Fruit fly (Drosophila melanogaster) whole organism, embryonic: ENCODE data around the gene osk.

Experiments used
- CG10366 ChIP-seq: fragments of 200-800 bp; sonication (Bioruptor generic); IDR thresholded peaks from 2 replicates; pipeline ENCODE4 v1.3.6; 2022; ENCODE audit warnings: missing biosample characterization, missing genetic modification characterization
- CG10431 ChIP-seq: fragments of 200-800 bp; sonication (Bioruptor generic); optimal IDR thresholded peaks from 3 replicates; lab custom pipeline; 2018; ENCODE audit warnings: missing biosample characterization, mild to moderate bottlenecking, missing genetic modification characterization
- CG11398 ChIP-seq: fragments of 200-800 bp; sonication (Bioruptor generic); optimal IDR thresholded peaks from 2 replicates; lab custom pipeline; 2016; ENCODE audit warnings: missing biosample characterization, missing genetic modification characterization
- CG11723 ChIP-seq: fragments of 200-800 bp; sonication (Bioruptor generic); optimal IDR thresholded peaks from 2 replicates; lab custom pipeline; 2017; ENCODE audit warnings: missing biosample characterization, mild to moderate bottlenecking, missing genetic modification characterization
- CG13624 ChIP-seq: fragments of 200-800 bp; sonication (Bioruptor generic); optimal IDR thresholded peaks from 2 replicates; lab custom pipeline; 2016; ENCODE audit warnings: missing biosample characterization, missing genetic modification characterization
- CG16813 ChIP-seq: fragments of 200-800 bp; sonication (Bioruptor generic); IDR thresholded peaks from 3 replicates; pipeline ENCODE4 v1.3.6; 2022; ENCODE audit warnings: missing biosample characterization, missing genetic modification characterization; ENCODE audit not compliant: partially characterized antibody
- CG17568 ChIP-seq: fragments of 200-800 bp; sonication (Bioruptor generic); optimal IDR thresholded peaks from 2 replicates; lab custom pipeline; 2018; ENCODE audit warnings: missing biosample characterization, mild to moderate bottlenecking, missing genetic modification characterization, moderate library complexity
- CG17912 ChIP-seq: fragments of 200-800 bp; sonication (Bioruptor generic); optimal IDR thresholded peaks from 2 replicates; lab custom pipeline; 2018; ENCODE audit warnings: missing biosample characterization, mild to moderate bottlenecking, missing genetic modification characterization
- CG18476 ChIP-seq: fragments of 200-800 bp; sonication (Bioruptor generic); optimal IDR thresholded peaks from 2 replicates; lab custom pipeline; 2016; ENCODE audit warnings: missing biosample characterization, mild to moderate bottlenecking, missing genetic modification characterization
- CG2712 ChIP-seq: fragments of 200-800 bp; optimal IDR thresholded peaks from 3 replicates; lab custom pipeline; 2019; ENCODE audit warnings: missing biosample characterization, mild to moderate bottlenecking, missing genetic modification characterization, moderate library complexity
- CG2889 ChIP-seq: fragments of 200-800 bp; sonication (Bioruptor generic); IDR thresholded peaks from 3 replicates; pipeline ENCODE4 v1.3.6; 2022; ENCODE audit warnings: missing biosample characterization, missing genetic modification characterization
- CG30431 ChIP-seq: fragments of 200-800 bp; sonication (Bioruptor generic); optimal IDR thresholded peaks from 2 replicates; lab custom pipeline; 2017; ENCODE audit warnings: missing biosample characterization, missing genetic modification characterization
- CG32532 ChIP-seq: fragments of 200-800 bp; sonication (Bioruptor generic); IDR thresholded peaks from 2 replicates; pipeline ENCODE4 v1.3.6; 2022; ENCODE audit warnings: missing biosample characterization, missing genetic modification characterization
- CG34376 ChIP-seq: fragments of 200-800 bp; sonication (Bioruptor generic); optimal IDR thresholded peaks from 2 replicates; lab custom pipeline; 2018; ENCODE audit warnings: missing biosample characterization, mild to moderate bottlenecking, missing genetic modification characterization
- CG4360 ChIP-seq: fragments of 200-800 bp; sonication (Bioruptor generic); IDR thresholded peaks from 2 replicates; pipeline ENCODE4 v1.3.6; 2022; ENCODE audit warnings: missing biosample characterization, missing genetic modification characterization
- CG6683 ChIP-seq: fragments of 200-800 bp; sonication (Bioruptor generic); optimal IDR thresholded peaks from 2 replicates; lab custom pipeline; 2017; ENCODE audit warnings: missing biosample characterization, mild to moderate bottlenecking, missing genetic modification characterization, missing genetic modification reagents
- CG7271 ChIP-seq: fragments of 200-800 bp; sonication (Bioruptor generic); optimal IDR thresholded peaks from 2 replicates; lab custom pipeline; 2018; ENCODE audit warnings: missing biosample characterization, mild to moderate bottlenecking, missing genetic modification characterization, moderate library complexity
- CG7987 ChIP-seq: fragments of 200-800 bp; sonication (Bioruptor generic); optimal IDR thresholded peaks from 2 replicates; lab custom pipeline; 2018; ENCODE audit warnings: missing biosample characterization, mild to moderate bottlenecking, missing genetic modification characterization, moderate library complexity
- CkIIα-i1 ChIP-seq: fragments of 200-800 bp; sonication (Bioruptor generic); IDR thresholded peaks from 2 replicates; pipeline ENCODE4 v1.3.6; 2022; ENCODE audit warnings: missing biosample characterization, missing genetic modification characterization
- Drgx ChIP-seq: fragments of 200-800 bp; sonication (Bioruptor generic); IDR thresholded peaks from 2 replicates; pipeline ENCODE4 v1.3.6; 2022; ENCODE audit warnings: missing biosample characterization, missing genetic modification characterization
- Jarid2 ChIP-seq: fragments of 200-800 bp; sonication (Bioruptor generic); optimal IDR thresholded peaks from 3 replicates; lab custom pipeline; 2017; ENCODE audit warnings: mild to moderate bottlenecking, missing biosample characterization, missing genetic modification reagents, missing genetic modification characterization
- MTF-1 ChIP-seq: fragments of 200-800 bp; sonication (Bioruptor generic); optimal IDR thresholded peaks from 2 replicates; lab custom pipeline; 2018; ENCODE audit warnings: missing biosample characterization, mild to moderate bottlenecking, missing genetic modification characterization, borderline replicate concordance
- Med ChIP-seq: fragments of 200-800 bp; sonication (Bioruptor generic); peaks from one replicate; lab custom pipeline; 2016; ENCODE audit warnings: missing biosample characterization, missing genetic modification characterization, mild to moderate bottlenecking, inconsistent platforms, moderate library complexity
- NC2β ChIP-seq: fragments of 200-800 bp; sonication (Bioruptor generic); optimal IDR thresholded peaks from 2 replicates; lab custom pipeline; 2016; ENCODE audit warnings: missing biosample characterization, missing genetic modification characterization
- Neu2 ChIP-seq: fragments of 200-800 bp; sonication (Bioruptor generic); optimal IDR thresholded peaks from 3 replicates; lab custom pipeline; 2016; ENCODE audit warnings: missing biosample characterization, missing genetic modification characterization, borderline replicate concordance
- Oli ChIP-seq: fragments of 200-800 bp; sonication (Bioruptor generic); optimal IDR thresholded peaks from 2 replicates; lab custom pipeline; 2018; ENCODE audit warnings: missing biosample characterization, mild to moderate bottlenecking, missing genetic modification characterization, moderate library complexity
- Opbp ChIP-seq: fragments of 200-800 bp; sonication (Bioruptor generic); IDR thresholded peaks from 3 replicates; pipeline ENCODE4 v1.3.6; 2022; ENCODE audit warnings: missing biosample characterization, missing genetic modification characterization; ENCODE audit not compliant: partially characterized antibody
- Sry-β ChIP-seq: fragments of 200-800 bp; sonication (Bioruptor generic); optimal IDR thresholded peaks from 2 replicates; lab custom pipeline; 2018; ENCODE audit warnings: missing biosample characterization, mild to moderate bottlenecking, missing genetic modification characterization, moderate library complexity
- Taf1 ChIP-seq: fragments of 200-800 bp; sonication (Bioruptor generic); IDR thresholded peaks from 2 replicates; pipeline ENCODE4 v1.3.6; 2022; ENCODE audit warnings: missing biosample characterization, missing genetic modification characterization
- ase ChIP-seq: fragments of 200-800 bp; sonication (Bioruptor generic); IDR thresholded peaks from 3 replicates; pipeline ENCODE4 v1.3.6; 2022; ENCODE audit warnings: missing biosample characterization, missing genetic modification characterization
- bbx ChIP-seq: fragments of 200-800 bp; sonication (Bioruptor generic); IDR thresholded peaks from 2 replicates; pipeline ENCODE4 v1.3.6; 2022; ENCODE audit warnings: missing biosample characterization, missing genetic modification characterization; ENCODE audit not compliant: partially characterized antibody
- bowl ChIP-seq: fragments of 200-800 bp; sonication (Bioruptor generic); IDR thresholded peaks from 2 replicates; pipeline ENCODE4 v1.3.6; 2022; ENCODE audit warnings: missing biosample characterization, missing genetic modification characterization
- bsh ChIP-seq, 2 experiments: fragments of 200-800 bp; sonication (Bioruptor generic); optimal IDR thresholded peaks; 2 replicates each; lab custom pipeline; 2017 to 2018; ENCODE audit warnings: mild to moderate bottlenecking in 2 of 2, missing biosample characterization in 2 of 2, missing genetic modification characterization in 2 of 2, moderate library complexity in 1 of 2
- crol ChIP-seq: fragments of 200-800 bp; sonication (Bioruptor generic); IDR thresholded peaks from 2 replicates; pipeline ENCODE4 v1.3.6; 2022; ENCODE audit warnings: missing biosample characterization, missing genetic modification characterization
- exex ChIP-seq: fragments of 200-800 bp; sonication (Bioruptor generic); optimal IDR thresholded peaks from 4 replicates; lab custom pipeline; 2018; ENCODE audit warnings: missing biosample characterization, mild to moderate bottlenecking, missing genetic modification characterization, moderate library complexity
- fd3F ChIP-seq: fragments of 200-800 bp; sonication (Bioruptor generic); optimal IDR thresholded peaks from 2 replicates; lab custom pipeline; 2018; ENCODE audit warnings: missing biosample characterization, mild to moderate bottlenecking, missing genetic modification characterization, moderate library complexity
- gfzf ChIP-seq: fragments of 200-800 bp; sonication (Bioruptor generic); optimal IDR thresholded peaks from 2 replicates; lab custom pipeline; 2016; ENCODE audit warnings: missing biosample characterization, mild to moderate bottlenecking, missing genetic modification characterization, moderate library complexity
- grn ChIP-seq: fragments of 200-800 bp; sonication (Bioruptor generic); optimal IDR thresholded peaks from 3 replicates; lab custom pipeline; 2017; ENCODE audit warnings: missing biosample characterization, missing genetic modification characterization
- hth ChIP-seq: fragments of >200 bp; optimal IDR thresholded peaks from 2 replicates; lab custom pipeline; 2017; ENCODE audit warnings: inconsistent platforms
- mirr ChIP-seq: fragments of 200-800 bp; sonication (Bioruptor generic); optimal IDR thresholded peaks from 3 replicates; lab custom pipeline; 2018; ENCODE audit warnings: missing biosample characterization, mild to moderate bottlenecking, missing genetic modification characterization
- nerfin-1 ChIP-seq: fragments of 200-800 bp; sonication (Bioruptor generic); optimal IDR thresholded peaks from 3 replicates; lab custom pipeline; 2019; ENCODE audit warnings: missing biosample characterization, mild to moderate bottlenecking, missing genetic modification characterization, moderate library complexity
- nom ChIP-seq: fragments of 200-800 bp; sonication (Bioruptor generic); optimal IDR thresholded peaks from 2 replicates; lab custom pipeline; 2017; ENCODE audit warnings: missing biosample characterization, missing genetic modification characterization, mild to moderate bottlenecking, moderate library complexity, missing genetic modification reagents
- oc ChIP-seq: fragments of 200-800 bp; sonication (Bioruptor generic); optimal IDR thresholded peaks from 2 replicates; lab custom pipeline; 2018; ENCODE audit warnings: missing biosample characterization, mild to moderate bottlenecking, missing genetic modification characterization, moderate library complexity
- pho ChIP-seq: fragments of 200-800 bp; sonication (Bioruptor generic); optimal IDR thresholded peaks from 2 replicates; lab custom pipeline; 2016; ENCODE audit warnings: missing biosample characterization, missing genetic modification characterization
- pnt ChIP-seq: fragments of 200-800 bp; sonication (Bioruptor generic); optimal IDR thresholded peaks from 3 replicates; lab custom pipeline; 2016; ENCODE audit warnings: missing biosample characterization, missing genetic modification characterization
- sens ChIP-seq: fragments of 200-800 bp; sonication (Bioruptor generic); peaks from one replicate; lab custom pipeline; 2016; ENCODE audit warnings: missing biosample characterization, missing genetic modification characterization
- tup ChIP-seq: fragments of 200-800 bp; sonication (Bioruptor generic); optimal IDR thresholded peaks from 2 replicates; lab custom pipeline; 2016; ENCODE audit warnings: missing biosample characterization, mild to moderate bottlenecking, missing genetic modification characterization, moderate library complexity

osk gene

DNA sequence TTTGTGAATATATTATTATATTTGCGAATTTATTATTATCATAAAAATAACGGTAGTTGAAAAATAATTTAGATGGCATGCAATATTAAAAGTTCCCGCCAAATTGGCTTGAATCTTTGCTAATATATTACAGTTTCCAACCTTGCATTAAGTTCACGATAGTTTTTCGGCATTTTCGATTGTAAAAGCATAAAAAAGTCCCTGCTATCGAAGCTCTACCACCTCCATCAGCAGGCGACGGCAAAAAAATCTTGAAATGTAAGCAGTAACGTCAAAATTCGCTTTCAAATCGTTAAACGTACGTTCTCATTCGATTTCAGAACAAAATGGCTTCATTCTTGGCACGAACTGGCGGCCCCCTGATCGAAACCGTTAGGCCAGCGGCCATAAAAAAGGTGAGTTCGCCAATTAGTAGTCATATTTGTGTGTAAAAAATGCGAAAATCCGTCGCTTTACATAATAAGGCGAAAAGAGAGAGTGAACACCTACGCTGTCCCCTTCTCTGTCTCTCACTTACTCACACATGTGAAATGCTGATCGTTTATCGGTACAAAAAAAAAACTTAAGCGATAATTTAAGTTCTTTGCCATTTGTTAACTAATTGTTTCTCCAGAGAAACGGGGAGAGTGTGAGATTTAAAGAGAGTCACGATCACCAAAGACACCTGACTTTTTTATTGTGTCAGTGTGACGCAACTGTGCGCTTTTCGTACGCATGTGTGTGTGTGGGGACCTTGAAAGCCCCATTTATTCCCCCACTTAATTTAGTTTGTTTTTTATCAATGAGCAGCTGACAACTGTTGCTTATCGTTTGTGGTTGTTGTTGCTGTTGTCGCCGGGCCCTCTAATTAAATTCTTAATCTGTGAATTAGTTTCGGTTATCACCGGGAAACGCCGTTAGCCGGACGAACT, 3.8 kb downstream of the osk start, which contains the start of gene ScsbetaA (continued):
- TF ChIP-seq CG13624 = no peak
- TF ChIP-seq Taf1 (GFP tag; lab: Robert Waterston, UW) = no peak

DNA sequence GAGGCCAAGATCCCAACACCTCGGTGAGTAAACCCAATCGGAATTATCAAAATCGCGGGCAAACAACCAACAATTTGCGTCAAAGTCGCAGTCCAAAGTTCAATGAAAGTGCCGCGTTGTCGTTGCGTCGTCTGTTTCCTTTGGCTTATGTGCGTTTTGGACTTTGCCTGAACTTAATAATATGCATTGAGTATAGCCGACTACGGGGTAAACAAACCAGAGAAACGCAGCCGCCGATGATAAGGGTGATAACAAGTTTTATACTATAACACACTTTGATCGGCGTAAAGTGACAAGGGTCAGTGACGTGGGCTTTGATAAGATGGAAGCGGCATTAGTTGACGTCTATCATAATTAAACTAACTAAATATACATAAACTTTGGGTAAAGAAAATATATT, 4.8 kb downstream of the osk start:
- TF ChIP-seq bowl (GFP tag; lab: Robert Waterston, UW) = no peak
- TF ChIP-seq hth = no peak
- TF ChIP-seq CG7987 (GFP tag; lab: Kevin White, UChicago) = no peak
- no peak for TF ChIP-seq exex (tag; lab: Kevin White, UChicago)
- no peak for TF ChIP-seq CG7271
- no peak for TF ChIP-seq nerfin-1
- TF ChIP-seq NC2β (GFP tag; lab: Kevin White, UChicago) = no peak
- no peak for TF ChIP-seq CG17912 (GFP tag; lab: Kevin White, UChicago)
- no peak for TF ChIP-seq CG6683 (GFP tag; lab: Kevin White, UChicago)
- no peak for TF ChIP-seq Sry-β (GFP tag; lab: Kevin White, UChicago)
- TF ChIP-seq Oli (tag; lab: Kevin White, UChicago) = no peak
- TF ChIP-seq CG30431 (GFP tag; lab: Kevin White, UChicago) = no peak
- no peak for TF ChIP-seq CG2889 (GFP tag; lab: Robert Waterston, UW)
- TF ChIP-seq Jarid2 (GFP tag; lab: Kevin White, UChicago) = no peak
- no peak for TF ChIP-seq ase (GFP tag; lab: Robert Waterston, UW)
- TF ChIP-seq Med (GFP tag; lab: Kevin White, UChicago) = peak; percentile 53
- TF ChIP-seq oc (tag; lab: Kevin White, UChicago) = no peak
- TF ChIP-seq CG32532 (GFP tag; lab: Robert Waterston, UW) = no peak
- TF ChIP-seq pnt (GFP tag; lab: Kevin White, UChicago) = no peak
- no peak for TF ChIP-seq CG17568 (GFP tag; lab: Kevin White, UChicago)
- TF ChIP-seq mirr = peak; percentile 30
- TF ChIP-seq Neu2 (GFP tag; lab: Kevin White, UChicago) = no peak
- no peak for TF ChIP-seq CG2712 (tag; lab: Kevin White, UChicago)
- no peak for TF ChIP-seq CkIIα-i1
- TF ChIP-seq CG11723 = no peak
- TF ChIP-seq bsh (GFP tag; optimal IDR thresholded peaks at IDR 0.05; lab: Kevin White, UChicago) = peak in 1 of 2 experiments; percentile 85
- TF ChIP-seq CG16813 (GFP tag; lab: Robert Waterston, UW) = no peak
- no peak for TF ChIP-seq gfzf
- no peak for TF ChIP-seq Opbp (GFP tag; lab: Robert Waterston, UW)
- TF ChIP-seq tup = no peak
- no peak for TF ChIP-seq CG18476 (GFP tag; lab: Kevin White, UChicago)
- TF ChIP-seq CG10431 (GFP tag; lab: Kevin White, UChicago) = no peak
- TF ChIP-seq grn (GFP tag; lab: Kevin White, UChicago) = no peak
- TF ChIP-seq CG10366 (GFP tag; lab: Robert Waterston, UW) = no peak
- no peak for TF ChIP-seq pho (GFP tag; lab: Kevin White, UChicago)
- peak; percentile 19; the same call in 1 of the 2 replicates for TF ChIP-seq Drgx (GFP tag; lab: Robert Waterston, UW)
- TF ChIP-seq CG11398 = no peak
- TF ChIP-seq fd3F (GFP tag; lab: Kevin White, UChicago) = no peak
- TF ChIP-seq CG4360 (GFP tag; lab: Robert Waterston, UW) = no peak
- TF ChIP-seq MTF-1 (GFP tag; lab: Kevin White, UChicago) = no peak
- TF ChIP-seq nom (GFP tag; lab: Kevin White, UChicago) = peak; percentile 97
- TF ChIP-seq bbx = no peak
- peak; percentile 22 for TF ChIP-seq CG34376 (GFP tag; lab: Kevin White, UChicago)
- TF ChIP-seq sens (GFP tag; lab: Kevin White, UChicago) = no peak
- TF ChIP-seq crol = no peak
